Worm (Caenorhabditis elegans) whole organism, young adult: ENCODE measurements around the gene nlp-71.

Source experiments
- C17E4.6 ChIP-seq: fragments of 200-800 bp; sonication (Bioruptor generic); IDR thresholded peaks from 2 replicates; pipeline ENCODE4 v1.3.6; 2022; ENCODE audit warnings: missing genetic modification reagents, missing genetic modification characterization, missing compliant biosample characterization
- F33H1.4 ChIP-seq: fragments of 200-800 bp; sonication (Bioruptor generic); IDR thresholded peaks from 2 replicates; pipeline ENCODE4 v1.3.6; 2022; ENCODE audit warnings: missing genetic modification reagents, missing genetic modification characterization, missing compliant biosample characterization
- F52B5.7 ChIP-seq: sonication (generic microtip); optimal IDR thresholded peaks from 2 replicates; lab custom pipeline; 2016; ENCODE audit warnings: mild to moderate bottlenecking, missing genetic modification characterization, missing compliant biosample characterization
- F55B11.4 ChIP-seq: sonication (generic microtip); optimal IDR thresholded peaks from 2 replicates; lab custom pipeline; 2016; ENCODE audit warnings: missing compliant biosample characterization, missing genetic modification characterization, borderline replicate concordance; ENCODE audit not compliant: insufficient read depth
- F57A8.1 ChIP-seq: fragments of 200-800 bp; sonication (Bioruptor generic); optimal IDR thresholded peaks from 2 replicates; lab custom pipeline; 2018; ENCODE audit warnings: mild to moderate bottlenecking, missing genetic modification characterization, moderate library complexity, missing compliant biosample characterization
- T07F8.4 ChIP-seq: sonication (generic microtip); optimal IDR thresholded peaks from 2 replicates; lab custom pipeline; 2016; ENCODE audit warnings: mild to moderate bottlenecking, missing genetic modification characterization, moderate library complexity, missing compliant biosample characterization
- T26A5.8 ChIP-seq: sonication (generic microtip); optimal IDR thresholded peaks from 2 replicates; lab custom pipeline; 2016; ENCODE audit warnings: missing genetic modification characterization, missing compliant biosample characterization
- Y53F4B.3 ChIP-seq: fragments of 200-800 bp; sonication (Bioruptor generic); IDR thresholded peaks from 2 replicates; pipeline ENCODE4 v1.3.6; 2022; ENCODE audit warnings: missing genetic modification reagents, missing genetic modification characterization, missing compliant biosample characterization
- Y53G8AR.9 ChIP-seq: fragments of 200-800 bp; sonication (Bioruptor generic); conservative IDR thresholded peaks from 2 replicates; pipeline ENCODE4 v1.3.6; 2022; ENCODE audit warnings: missing genetic modification reagents, missing genetic modification characterization, missing compliant biosample characterization
- Y67H2A.10 ChIP-seq: fragments of 200-800 bp; sonication (Bioruptor generic); conservative IDR thresholded peaks from 2 replicates; pipeline ENCODE4 v1.3.6; 2022; ENCODE audit warnings: missing genetic modification reagents, missing genetic modification characterization, missing compliant biosample characterization
- Y79H2A.3 ChIP-seq: fragments of 200-800 bp; sonication (Bioruptor generic); conservative IDR thresholded peaks from 2 replicates; pipeline ENCODE4 v1.3.6; 2022; ENCODE audit warnings: missing genetic modification reagents, missing genetic modification characterization, missing compliant biosample characterization
- Y95B8A.8 ChIP-seq: fragments of 200-800 bp; sonication (Bioruptor generic); IDR thresholded peaks from 2 replicates; pipeline ENCODE4 v1.3.6; 2022; ENCODE audit warnings: missing genetic modification reagents, missing genetic modification characterization, missing compliant biosample characterization
- akir-1 ChIP-seq: fragments of 200-800 bp; sonication (Bioruptor generic); optimal IDR thresholded peaks from 2 replicates; lab custom pipeline; 2018; ENCODE audit warnings: mild to moderate bottlenecking, missing genetic modification characterization, moderate library complexity, missing compliant biosample characterization
- aptf-2 ChIP-seq: fragments of 200-800 bp; sonication (Bioruptor generic); conservative IDR thresholded peaks from 2 replicates; pipeline ENCODE4 v1.3.6; 2022; ENCODE audit warnings: missing genetic modification reagents, missing genetic modification characterization, missing compliant biosample characterization
- athp-1 ChIP-seq: sonication (generic microtip); optimal IDR thresholded peaks from 2 replicates; lab custom pipeline; 2017; ENCODE audit warnings: mild to moderate bottlenecking, missing genetic modification characterization, missing compliant biosample characterization
- attf-5 ChIP-seq: fragments of 200-800 bp; sonication (Bioruptor generic); optimal IDR thresholded peaks from 2 replicates; lab custom pipeline; 2018; ENCODE audit warnings: mild to moderate bottlenecking, missing genetic modification characterization, missing compliant biosample characterization
- attf-6 ChIP-seq: fragments of 200-800 bp; sonication (Bioruptor generic); IDR thresholded peaks from 2 replicates; pipeline ENCODE4 v1.3.6; 2022; ENCODE audit warnings: missing genetic modification reagents, missing genetic modification characterization, missing compliant biosample characterization
- ccch-3 ChIP-seq: fragments of 200-800 bp; sonication (Bioruptor generic); optimal IDR thresholded peaks from 2 replicates; lab custom pipeline; 2018; ENCODE audit warnings: mild to moderate bottlenecking, missing genetic modification characterization, missing compliant biosample characterization
- ceh-91 ChIP-seq: fragments of 200-800 bp; sonication (Bioruptor generic); IDR thresholded peaks from 2 replicates; pipeline ENCODE4 v1.3.6; 2022; ENCODE audit warnings: missing genetic modification reagents, missing genetic modification characterization, missing compliant biosample characterization
- egl-44 ChIP-seq: fragments of 200-800 bp; sonication (Bioruptor generic); IDR thresholded peaks from 2 replicates; pipeline ENCODE4 v1.3.6; 2022; ENCODE audit warnings: missing genetic modification reagents, missing genetic modification characterization, missing compliant biosample characterization
- fkh-3 ChIP-seq: sonication (generic microtip); optimal IDR thresholded peaks from 2 replicates; lab custom pipeline; 2016; ENCODE audit warnings: mild to moderate bottlenecking, missing genetic modification characterization, missing compliant biosample characterization
- him-1 ChIP-seq: sonication (generic microtip); optimal IDR thresholded peaks from 2 replicates; lab custom pipeline; 2016; ENCODE audit warnings: missing genotype, missing genetic modification reagents, missing genetic modification characterization, missing compliant biosample characterization
- hmg-20 ChIP-seq: fragments of 200-800 bp; sonication (Bioruptor generic); IDR thresholded peaks from 2 replicates; pipeline ENCODE4 v1.3.6; 2022; ENCODE audit warnings: missing genetic modification reagents, missing genetic modification characterization, missing compliant biosample characterization
- hsf-1 ChIP-seq: fragments of 200-800 bp; sonication (Bioruptor generic); IDR thresholded peaks from 2 replicates; pipeline ENCODE4 v1.3.6; 2022; ENCODE audit warnings: missing genetic modification reagents, missing genetic modification characterization, missing compliant biosample characterization
- let-526 ChIP-seq: fragments of 200-800 bp; sonication (Bioruptor generic); IDR thresholded peaks from 2 replicates; pipeline ENCODE4 v1.3.6; 2022; ENCODE audit warnings: missing genetic modification reagents, missing genetic modification characterization, missing compliant biosample characterization
- lin-26 ChIP-seq: fragments of 200-800 bp; sonication (Bioruptor generic); IDR thresholded peaks from 2 replicates; pipeline ENCODE4 v1.3.6; 2022; ENCODE audit warnings: missing genetic modification reagents, missing genetic modification characterization, missing compliant biosample characterization
- lin-35 ChIP-seq, 3 experiments: fragments of 150-350 bp in 2 of 3; sonication (generic microtip) in 1 of 3; optimal IDR thresholded peaks; 2 replicates each; lab custom pipeline; 2014 to 2018; ENCODE audit warnings: missing biosample characterization in 3 of 3, missing genetic modification characterization in 3 of 3, missing genetic modification reagents in 3 of 3
- madf-10 ChIP-seq: sonication (generic microtip); optimal IDR thresholded peaks from 2 replicates; lab custom pipeline; 2016; ENCODE audit warnings: mild to moderate bottlenecking, missing genetic modification characterization, missing compliant biosample characterization
- madf-8 ChIP-seq: fragments of 200-800 bp; sonication (Bioruptor generic); conservative IDR thresholded peaks from 2 replicates; pipeline ENCODE4 v1.3.6; 2022; ENCODE audit warnings: missing genetic modification reagents, missing genetic modification characterization, missing compliant biosample characterization
- mel-28 ChIP-seq: sonication (generic microtip); optimal IDR thresholded peaks from 2 replicates; lab custom pipeline; 2016; ENCODE audit warnings: borderline replicate concordance, mild to moderate bottlenecking, missing genetic modification characterization, missing compliant biosample characterization
- mes-4 ChIP-seq: sonication (generic microtip); optimal IDR thresholded peaks from 2 replicates; lab custom pipeline; 2016; ENCODE audit warnings: missing genotype, missing genetic modification characterization, missing compliant biosample characterization
- pbrm-1 ChIP-seq: fragments of 200-800 bp; sonication (Bioruptor generic); IDR thresholded peaks from 2 replicates; pipeline ENCODE4 v1.3.6; 2022; ENCODE audit warnings: missing genetic modification reagents, missing genetic modification characterization, missing compliant biosample characterization
- rcor-1 ChIP-seq: fragments of 200-800 bp; sonication (Bioruptor generic); IDR thresholded peaks from 2 replicates; pipeline ENCODE4 v1.3.6; 2022; ENCODE audit warnings: missing genetic modification reagents, missing genetic modification characterization, missing compliant biosample characterization
- repo-1 ChIP-seq: sonication (generic microtip); optimal IDR thresholded peaks from 2 replicates; lab custom pipeline; 2017; ENCODE audit warnings: mild to moderate bottlenecking, missing genetic modification characterization, missing compliant biosample characterization
- rpc-1 ChIP-seq, 2 experiments: fragments of 150-350 bp in 1 of 2; sonication (generic microtip) in 1 of 2; optimal IDR thresholded peaks; 2 replicates each; lab custom pipeline; 2014 to 2018; ENCODE audit warnings: missing biosample characterization in 1 of 2, missing genetic modification characterization in 1 of 2, missing genetic modification reagents in 1 of 2, missing genotype in 1 of 2
- sdz-38 ChIP-seq: sonication (generic microtip); optimal IDR thresholded peaks from 2 replicates; lab custom pipeline; 2016; ENCODE audit warnings: missing genotype, missing genetic modification characterization, missing compliant biosample characterization
- sea-2 ChIP-seq: fragments of 200-800 bp; sonication (Bioruptor generic); IDR thresholded peaks from 2 replicates; pipeline ENCODE4 v1.3.6; 2022; ENCODE audit warnings: missing genetic modification characterization, missing compliant biosample characterization
- snpc-1.1 ChIP-seq: sonication (generic microtip); optimal IDR thresholded peaks from 2 replicates; lab custom pipeline; 2017; ENCODE audit warnings: missing genetic modification characterization, mild to moderate bottlenecking, missing compliant biosample characterization, antibody characterized with exemption, moderate library complexity, missing genotype, missing genetic modification reagents; ENCODE audit not compliant: insufficient read depth
- snpc-1.3 ChIP-seq: sonication (generic microtip); optimal IDR thresholded peaks from 2 replicates; lab custom pipeline; 2017; ENCODE audit warnings: missing genetic modification characterization, mild to moderate bottlenecking, missing compliant biosample characterization, antibody characterized with exemption, moderate library complexity, missing genotype, missing genetic modification reagents; ENCODE audit not compliant: insufficient read depth
- snpc-3.4 ChIP-seq: sonication (generic microtip); optimal IDR thresholded peaks from 2 replicates; lab custom pipeline; 2017; ENCODE audit warnings: missing genetic modification characterization, mild to moderate bottlenecking, missing compliant biosample characterization, antibody characterized with exemption, moderate library complexity, missing genotype, missing genetic modification reagents
- sptf-2 ChIP-seq: fragments of 200-800 bp; sonication (Bioruptor generic); optimal IDR thresholded peaks from 2 replicates; lab custom pipeline; 2018; ENCODE audit warnings: mild to moderate bottlenecking, missing genetic modification characterization, missing compliant biosample characterization
- tbp1 ChIP-seq: fragments of 200-800 bp; sonication (Bioruptor generic); optimal IDR thresholded peaks from 2 replicates; lab custom pipeline; 2018; ENCODE audit warnings: mild to moderate bottlenecking, missing genetic modification characterization, missing compliant biosample characterization
- tlf-1 ChIP-seq: fragments of 200-800 bp; sonication (Bioruptor generic); optimal IDR thresholded peaks from 2 replicates; lab custom pipeline; 2018; ENCODE audit warnings: mild to moderate bottlenecking, missing genetic modification characterization, missing compliant biosample characterization
- unc-62 ChIP-seq: fragments of 150-350 bp; optimal IDR thresholded peaks from 2 replicates; lab custom pipeline; 2014; ENCODE audit warnings: missing biosample characterization, missing genetic modification reagents, missing genetic modification characterization
- ztf-18 ChIP-seq: sonication (generic microtip); optimal IDR thresholded peaks from 2 replicates; lab custom pipeline; 2016; ENCODE audit warnings: missing genotype, mild to moderate bottlenecking, missing genetic modification characterization, missing compliant biosample characterization
- ztf-22 ChIP-seq: fragments of 200-800 bp; sonication (Bioruptor generic); optimal IDR thresholded peaks from 2 replicates; lab custom pipeline; 2018; ENCODE audit warnings: mild to moderate bottlenecking, missing genetic modification characterization, moderate library complexity, missing compliant biosample characterization
- ztf-26 ChIP-seq: sonication (generic microtip); optimal IDR thresholded peaks from 2 replicates; lab custom pipeline; 2017; ENCODE audit warnings: missing genetic modification characterization, missing compliant biosample characterization
- ztf-28 ChIP-seq: fragments of 200-800 bp; sonication (Bioruptor generic); IDR thresholded peaks from 2 replicates; pipeline ENCODE4 v1.3.6; 2022; ENCODE audit warnings: missing genetic modification reagents, missing genetic modification characterization, missing compliant biosample characterization

The nlp-71 gene

DNA sequence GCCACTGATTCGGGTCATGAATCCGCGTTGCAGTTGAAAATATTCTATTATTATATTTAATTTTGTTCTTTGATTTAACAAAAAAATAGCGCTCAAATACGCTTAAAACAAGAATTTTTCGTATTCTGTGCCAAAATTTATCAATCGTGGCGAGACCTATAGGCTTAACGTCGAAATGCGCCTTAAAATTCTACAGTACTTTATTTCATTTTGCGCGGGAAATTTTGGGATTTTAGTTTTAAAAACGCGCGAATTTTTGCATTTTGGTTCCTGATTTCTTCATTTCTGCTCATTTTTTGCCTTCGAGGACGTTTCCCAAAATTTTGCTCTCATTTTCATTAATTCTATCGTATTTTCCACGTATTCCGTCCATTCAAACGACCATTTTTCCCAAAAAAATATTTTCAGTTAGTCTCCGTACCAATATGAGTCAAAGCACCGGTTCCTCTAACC lies 7.8 kb upstream of the nlp-71 start, which contains the start of gene puf-11:
TSS of gene puf-11 (plus strand) at position 403 of the 453 bp plus-strand sequence.
- no peak for TF ChIP-seq ztf-22 (GFP tag; lab: Kevin White, UChicago)
- no peak for TF ChIP-seq egl-44 (GFP tag; lab: Robert Waterston, UW)
- peak; percentile 64 for TF ChIP-seq C17E4.6 (GFP tag; lab: Robert Waterston, UW)
- TF ChIP-seq madf-10 (tag; lab: Kevin White, UChicago), result no peak
- TF ChIP-seq ztf-28 (GFP tag; lab: Robert Waterston, UW), result no peak
- no peak for TF ChIP-seq fkh-3 (tag; lab: Kevin White, UChicago)
- TF ChIP-seq F57A8.1 (GFP tag; lab: Kevin White, UChicago), result no peak
- peak; percentile 88 for TF ChIP-seq snpc-1.3 (tag; lab: Kevin White, UChicago)
- TF ChIP-seq snpc-3.4 (tag; lab: Kevin White, UChicago), result peak; percentile 74
- TF ChIP-seq tbp1 (GFP tag; lab: Kevin White, UChicago), result peak; percentile 67
- TF ChIP-seq attf-5 (GFP tag; lab: Kevin White, UChicago), result no peak
- TF ChIP-seq Y67H2A.10, result 0 out of 2 replicates have a peak, but pooled peaks have one; percentile 25
- 0 out of 2 replicates have a peak, but pooled peaks have one; percentile 19 for TF ChIP-seq lin-26
- no peak for TF ChIP-seq unc-62
- TF ChIP-seq Y79H2A.3, result 0 out of 2 replicates have a peak, but pooled peaks have one; percentile 27
- TF ChIP-seq tlf-1 (GFP tag; lab: Kevin White, UChicago), result peak; percentile 86
- no peak for TF ChIP-seq ztf-26 (tag; lab: Kevin White, UChicago)
- TF ChIP-seq hmg-20 (GFP tag; lab: Robert Waterston, UW), result no peak
- no peak for TF ChIP-seq let-526 (GFP tag; lab: Robert Waterston, UW)
- no peak for TF ChIP-seq F52B5.7 (tag; lab: Kevin White, UChicago)
- TF ChIP-seq rpc-1 (optimal IDR thresholded peaks at IDR 0.05; lab: Kevin White, UChicago), result no peak
- TF ChIP-seq rpc-1 (tag; optimal IDR thresholded peaks at IDR 0.05; lab: Kevin White, UChicago), result no peak
- no peak for TF ChIP-seq akir-1 (GFP tag; lab: Kevin White, UChicago)
- TF ChIP-seq F55B11.4 (tag; lab: Kevin White, UChicago), result no peak
- no peak for TF ChIP-seq T07F8.4
- TF ChIP-seq sdz-38 (tag; lab: Kevin White, UChicago), result no peak
- peak; percentile 82 for TF ChIP-seq rcor-1 (GFP tag; lab: Robert Waterston, UW)
- no peak for TF ChIP-seq sptf-2
- TF ChIP-seq athp-1 (tag; lab: Kevin White, UChicago), result peak; percentile 78
- no peak for TF ChIP-seq mes-4 (tag; lab: Kevin White, UChicago)
- no peak for TF ChIP-seq ztf-18 (tag; lab: Kevin White, UChicago)
- peak; percentile 28 for TF ChIP-seq him-1 (tag; lab: Kevin White, UChicago)
- peak; percentile 83 for TF ChIP-seq hsf-1 (GFP tag; lab: Robert Waterston, UW)
- TF ChIP-seq madf-8, result peak; percentile 95
- TF ChIP-seq Y53F4B.3 (GFP tag; lab: Robert Waterston, UW), result no peak
- peak; percentile 68 for TF ChIP-seq snpc-1.1 (tag; lab: Kevin White, UChicago)
- TF ChIP-seq repo-1, result no peak
- TF ChIP-seq pbrm-1, result 0 out of 2 replicates have a peak, but pooled peaks have one; percentile 37
- TF ChIP-seq attf-6 (GFP tag; lab: Robert Waterston, UW), result peak; percentile 79; the same call in 1 of the 2 replicates
- TF ChIP-seq lin-35 (GFP tag; optimal IDR thresholded peaks at IDR 0.05; lab: Kevin White, UChicago), result peak in 1 of 3 experiments; percentile 48
- TF ChIP-seq mel-28 (tag; lab: Kevin White, UChicago), result no peak
- TF ChIP-seq sea-2 (GFP tag; lab: Robert Waterston, UW), result no peak
- peak; percentile 61; the same call in 1 of the 2 replicates for TF ChIP-seq Y95B8A.8 (GFP tag; lab: Robert Waterston, UW)
- TF ChIP-seq F33H1.4, result peak; percentile 98
- no peak for TF ChIP-seq aptf-2 (GFP tag; lab: Robert Waterston, UW)
- TF ChIP-seq ceh-91, result peak; percentile 96
- 0 out of 2 replicates have a peak, but pooled peaks have one; percentile 19 for TF ChIP-seq Y53G8AR.9 (GFP tag; lab: Robert Waterston, UW)
- no peak for TF ChIP-seq T26A5.8
- TF ChIP-seq ccch-3 (GFP tag; lab: Kevin White, UChicago), result no peak
